Worm (Caenorhabditis elegans): ENCODE measurements around the gene ugt-49.

ugt-49 gene

ce11 chrV:10387412-10387811, 15.3 kb downstream of the ugt-49 start:
- TF ChIP-seq elt-3 (tag; optimal IDR thresholded peaks at IDR 0.05), result no peak
- no peak for TF ChIP-seq lsy-2 (tag; optimal IDR thresholded peaks at IDR 0.05)
- TF ChIP-seq lin-13 (tag; optimal IDR thresholded peaks at IDR 0.05), result no peak
- TF ChIP-seq bed-3 (GFP tag; optimal IDR thresholded peaks at IDR 0.05), result no peak
- no peak for TF ChIP-seq ham-2 (GFP tag; optimal IDR thresholded peaks at IDR 0.05)
- no peak for TF ChIP-seq ceh-83 (GFP tag; optimal IDR thresholded peaks at IDR 0.05)
- TF ChIP-seq mep-1 (tag; optimal IDR thresholded peaks at IDR 0.05), result no peak
- TF ChIP-seq ceh-43 (GFP tag; optimal IDR thresholded peaks at IDR 0.05), result no peak
- no peak for TF ChIP-seq cnd-1 (tag; optimal IDR thresholded peaks at IDR 0.05)
- no peak for TF ChIP-seq unc-120 (tag; optimal IDR thresholded peaks at IDR 0.05; ENCODE audit: poor library complexity, severe bottlenecking)
- TF ChIP-seq lin-32 (GFP tag; optimal IDR thresholded peaks at IDR 0.05), result no peak
- TF ChIP-seq unc-39 (tag; optimal IDR thresholded peaks at IDR 0.05), result no peak
- TF ChIP-seq sem-2 (GFP tag; optimal IDR thresholded peaks at IDR 0.05), result no peak
- no peak for TF ChIP-seq nhr-28 (tag; optimal IDR thresholded peaks at IDR 0.05)

ce11 chrV:10388318-10388717, 16.2 kb downstream of the ugt-49 start, which contains the start of gene AC3.5:
Gene AC3.5 (plus strand): TSS chrV:10388527.
- no peak for TF ChIP-seq ztf-11 (tag; optimal IDR thresholded peaks at IDR 0.05)
- TF ChIP-seq pha-4 (tag; optimal IDR thresholded peaks at IDR 0.05), result no peak
- TF ChIP-seq cnd-1 (tag; optimal IDR thresholded peaks at IDR 0.05), result no peak
- TF ChIP-seq ceh-83 (GFP tag; optimal IDR thresholded peaks at IDR 0.05), result no peak
- TF ChIP-seq mls-2 (tag; optimal IDR thresholded peaks at IDR 0.05), result no peak
- TF ChIP-seq tbx-8 (GFP tag; optimal IDR thresholded peaks at IDR 0.05), result no peak
- TF ChIP-seq sptf-1 (tag; optimal IDR thresholded peaks at IDR 0.05), result no peak
- TF ChIP-seq ces-1 (GFP tag; optimal IDR thresholded peaks at IDR 0.05), result no peak
- no peak for TF ChIP-seq elt-1 (tag; optimal IDR thresholded peaks at IDR 0.05; ENCODE audit: borderline replicate concordance, insufficient read depth)

- TF ChIP-seq ham-2 (GFP tag; optimal IDR thresholded peaks at IDR 0.05) (no peak), flh-1 (GFP tag; optimal IDR thresholded peaks at IDR 0.05) (no peak), unc-39 (tag; optimal IDR thresholded peaks at IDR 0.05) (no peak), ceh-43 (GFP tag; optimal IDR thresholded peaks at IDR 0.05) (no peak), unc-62 (GFP tag; optimal IDR thresholded peaks at IDR 0.05) (no peak), snpc-4 (tag; optimal IDR thresholded peaks at IDR 0.05) (no peak), hlh-1 (tag; optimal IDR thresholded peaks at IDR 0.05) (no peak), bed-3 (GFP tag; optimal IDR thresholded peaks at IDR 0.05) (no peak), nhr-2 (tag; optimal IDR thresholded peaks at IDR 0.05) (no peak), blmp-1 (tag; optimal IDR thresholded peaks at IDR 0.05) (no peak), sptf-1 (tag; optimal IDR thresholded peaks at IDR 0.05) (no peak), pha-4 (tag; optimal IDR thresholded peaks at IDR 0.05) (no peak), nhr-237 (tag; optimal IDR thresholded peaks at IDR 0.05) (no peak)
Observed at ce11 chrV:10393708-10394107, 21.6 kb downstream of the ugt-49 start.

ce11 chrV:10395173-10395766, 23.1 kb downstream of the ugt-49 start, which contains the start of the genes col-151 and ugt-1:
Gene col-151 (minus strand): TSS chrV:10395223.
Gene ugt-1 (plus strand): TSS chrV:10395663.
- no peak for TF ChIP-seq unc-39 (tag; optimal IDR thresholded peaks at IDR 0.05)
- no peak for TF ChIP-seq cnd-1 (tag; optimal IDR thresholded peaks at IDR 0.05)
- TF ChIP-seq sem-2 (GFP tag; optimal IDR thresholded peaks at IDR 0.05), result no peak
- TF ChIP-seq ceh-83 (GFP tag; optimal IDR thresholded peaks at IDR 0.05), result no peak
- no peak for TF ChIP-seq nhr-76 (tag; optimal IDR thresholded peaks at IDR 0.05)
- TF ChIP-seq blmp-1 (tag; optimal IDR thresholded peaks at IDR 0.05), result no peak
- TF ChIP-seq nhr-12 (tag; optimal IDR thresholded peaks at IDR 0.05), result no peak
- TF ChIP-seq ces-1 (GFP tag; optimal IDR thresholded peaks at IDR 0.05), result no peak
- no peak for TF ChIP-seq bed-3 (GFP tag; optimal IDR thresholded peaks at IDR 0.05)
- TF ChIP-seq nhr-237 (tag; optimal IDR thresholded peaks at IDR 0.05), result no peak
- no peak for TF ChIP-seq lsy-2 (tag; optimal IDR thresholded peaks at IDR 0.05)
- TF ChIP-seq hlh-1 (tag; optimal IDR thresholded peaks at IDR 0.05), result no peak

- TF ChIP-seq mls-2 (tag; optimal IDR thresholded peaks at IDR 0.05) (no peak), pha-4 (tag; optimal IDR thresholded peaks at IDR 0.05) (no peak), nhr-237 (tag; optimal IDR thresholded peaks at IDR 0.05) (no peak), tbx-8 (GFP tag; optimal IDR thresholded peaks at IDR 0.05) (no peak)
Observed at ce11 chrV:10398431-10398830, 26.3 kb downstream of the ugt-49 start, which contains the start of gene ugt-2. Gene ugt-2 (plus strand): TSS chrV:10398801.

Measured in whole organism, mixed stage, embryonic.